Fruit fly (Drosophila melanogaster) whole organism: ENCODE results near the gene CG1463.

Source experiments
- CG8478 ChIP-seq: fragments of >200 bp; optimal IDR thresholded peaks from 2 replicates; lab custom pipeline; 2018; ENCODE audit warnings: inconsistent platforms
- EcR ChIP-seq, 2 experiments: fragments of >200 bp; optimal IDR thresholded peaks; 2 replicates each; lab custom pipeline; 2017; ENCODE audit warnings: missing biosample characterization in 2 of 2, missing genetic modification characterization in 2 of 2, missing genetic modification reagents in 2 of 2
- pan ChIP-seq: fragments of >200 bp; optimal IDR thresholded peaks from 2 replicates; lab custom pipeline; 2017
- psq ChIP-seq: fragments of >200 bp; optimal IDR thresholded peaks from 2 replicates; lab custom pipeline; 2017

DNA sequence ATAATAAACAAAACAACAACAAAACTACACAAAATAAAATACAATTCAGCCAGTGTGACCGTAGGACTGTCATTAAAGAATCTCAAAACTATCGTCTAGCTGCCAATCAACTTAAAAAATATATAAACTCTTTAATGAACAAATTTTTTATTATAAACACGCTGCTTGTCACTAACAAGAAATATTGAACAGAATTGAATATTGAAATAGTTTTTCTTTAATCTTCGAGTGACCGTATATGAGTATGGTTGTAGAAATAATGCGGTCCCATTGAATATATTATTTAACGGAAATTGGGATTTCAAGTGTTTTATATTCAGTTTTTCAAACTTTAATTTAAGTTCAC, 19.4 kb downstream of the CG1463 start, which contains the start of gene LIMK1:
- no peak for TF ChIP-seq CG8478 (lab: Kevin White, UChicago)
- TF ChIP-seq psq: no peak
- TF ChIP-seq EcR (GFP tag; optimal IDR thresholded peaks at IDR 0.05; lab: Kevin White, UChicago): no peak
- no peak for TF ChIP-seq pan (lab: Kevin White, UChicago)
